Fruit fly (Drosophila melanogaster) whole organism, embryonic: ENCODE results near the gene CG12560.

Experiments
- Aef1 ChIP-seq: fragments of 200-800 bp; sonication (Bioruptor generic); IDR thresholded peaks from 3 replicates; pipeline ENCODE4 v1.3.6; 2022; ENCODE audit warnings: missing biosample characterization, missing genetic modification characterization
- Antp ChIP-seq: fragments of 200-800 bp; sonication (Bioruptor generic); optimal IDR thresholded peaks from 3 replicates; lab custom pipeline; 2016; ENCODE audit warnings: missing biosample characterization, missing genetic modification characterization
- Atf6 ChIP-seq: fragments of 200-800 bp; sonication (Bioruptor generic); IDR thresholded peaks from 2 replicates; pipeline ENCODE4 v1.3.6; 2022; ENCODE audit warnings: missing biosample characterization, missing genetic modification characterization
- BtbVII ChIP-seq: fragments of 200-800 bp; sonication (Bioruptor generic); optimal IDR thresholded peaks from 3 replicates; lab custom pipeline; 2017; ENCODE audit warnings: missing biosample characterization, mild to moderate bottlenecking, missing genetic modification characterization
- CG11504 ChIP-seq: fragments of 200-800 bp; sonication (Bioruptor generic); optimal IDR thresholded peaks from 3 replicates; lab custom pipeline; 2019; ENCODE audit warnings: missing biosample characterization, mild to moderate bottlenecking, missing genetic modification characterization, moderate library complexity
- CG12299 ChIP-seq: fragments of 200-800 bp; sonication (Bioruptor generic); optimal IDR thresholded peaks from 2 replicates; lab custom pipeline; 2018; ENCODE audit warnings: missing biosample characterization, mild to moderate bottlenecking, missing genetic modification characterization
- CG13287 ChIP-seq: fragments of 200-800 bp; sonication (Bioruptor generic); IDR thresholded peaks from 2 replicates; pipeline ENCODE4 v1.3.6; 2022; ENCODE audit warnings: missing biosample characterization, missing genetic modification characterization; ENCODE audit not compliant: partially characterized antibody
- CG14441 ChIP-seq: fragments of 200-800 bp; sonication (Bioruptor generic); IDR thresholded peaks from 2 replicates; pipeline ENCODE4 v1.3.6; 2022; ENCODE audit warnings: missing biosample characterization, missing genetic modification characterization
- CG14710 ChIP-seq: fragments of 200-800 bp; sonication (Bioruptor generic); optimal IDR thresholded peaks from 3 replicates; lab custom pipeline; 2019; ENCODE audit warnings: missing biosample characterization, mild to moderate bottlenecking, missing genetic modification characterization, moderate library complexity
- CG14860 ChIP-seq: fragments of 200-800 bp; sonication (Bioruptor generic); IDR thresholded peaks from 3 replicates; pipeline ENCODE4 v1.3.6; 2022; ENCODE audit warnings: missing biosample characterization, missing genetic modification characterization; ENCODE audit not compliant: partially characterized antibody
- CG34376 ChIP-seq: fragments of 200-800 bp; sonication (Bioruptor generic); optimal IDR thresholded peaks from 2 replicates; lab custom pipeline; 2018; ENCODE audit warnings: missing biosample characterization, mild to moderate bottlenecking, missing genetic modification characterization
- CG4282 ChIP-seq: fragments of 200-800 bp; sonication (Bioruptor generic); optimal IDR thresholded peaks from 2 replicates; lab custom pipeline; 2016; ENCODE audit warnings: missing biosample characterization, missing genetic modification characterization
- CG4328 ChIP-seq: fragments of 200-800 bp; sonication (Bioruptor generic); optimal IDR thresholded peaks from 3 replicates; lab custom pipeline; 2017; ENCODE audit warnings: missing biosample characterization, missing genetic modification reagents, missing genetic modification characterization
- CG8478 ChIP-seq: fragments of >200 bp; optimal IDR thresholded peaks from 2 replicates; lab custom pipeline; 2018
- D19A ChIP-seq: fragments of 200-800 bp; optimal IDR thresholded peaks from 3 replicates; lab custom pipeline; 2019; ENCODE audit warnings: missing biosample characterization, mild to moderate bottlenecking, missing genetic modification characterization, moderate library complexity
- ERR ChIP-seq: fragments of 200-800 bp; sonication (Bioruptor generic); optimal IDR thresholded peaks from 2 replicates; lab custom pipeline; 2016; ENCODE audit warnings: missing biosample characterization, missing genetic modification characterization
- Ets65A ChIP-seq: fragments of 200-800 bp; sonication (Bioruptor generic); peaks from one replicate; lab custom pipeline; 2016; ENCODE audit warnings: missing biosample characterization, missing genetic modification characterization
- Gug ChIP-seq: fragments of 200-800 bp; sonication (Bioruptor generic); IDR thresholded peaks from 4 replicates; pipeline ENCODE4 v1.3.6; 2022; ENCODE audit warnings: missing biosample characterization, missing genetic modification characterization
- Lpt ChIP-seq: fragments of >200 bp; optimal IDR thresholded peaks from 2 replicates; lab custom pipeline; 2018; ENCODE audit warnings: missing biosample characterization, missing genetic modification characterization
- Max ChIP-seq: fragments of 200-800 bp; sonication (Bioruptor generic); optimal IDR thresholded peaks from 2 replicates; lab custom pipeline; 2016; ENCODE audit warnings: missing biosample characterization, mild to moderate bottlenecking, missing genetic modification characterization
- Med ChIP-seq: fragments of 200-800 bp; sonication (Bioruptor generic); peaks from one replicate; lab custom pipeline; 2016; ENCODE audit warnings: missing biosample characterization, missing genetic modification characterization, mild to moderate bottlenecking, inconsistent platforms, moderate library complexity
- NK7.1 ChIP-seq: fragments of 200-800 bp; sonication (Bioruptor generic); optimal IDR thresholded peaks from 3 replicates; lab custom pipeline; 2016; ENCODE audit warnings: missing biosample characterization, missing genetic modification characterization
- Neu2 ChIP-seq: fragments of 200-800 bp; sonication (Bioruptor generic); optimal IDR thresholded peaks from 3 replicates; lab custom pipeline; 2016; ENCODE audit warnings: missing biosample characterization, missing genetic modification characterization, borderline replicate concordance
- Oli ChIP-seq: fragments of 200-800 bp; sonication (Bioruptor generic); optimal IDR thresholded peaks from 2 replicates; lab custom pipeline; 2018; ENCODE audit warnings: missing biosample characterization, mild to moderate bottlenecking, missing genetic modification characterization, moderate library complexity
- Pdp1 ChIP-seq, 2 experiments: fragments of 200-800 bp; sonication (Bioruptor generic); optimal IDR thresholded peaks; 3 replicates each; lab custom pipeline; 2016; ENCODE audit warnings: missing biosample characterization in 2 of 2, missing genetic modification characterization in 2 of 2, mild to moderate bottlenecking in 1 of 2, moderate library complexity in 1 of 2
- Ptx1 ChIP-seq: fragments of 200-800 bp; sonication (Bioruptor generic); IDR thresholded peaks from 2 replicates; pipeline ENCODE4 v1.3.6; 2022; ENCODE audit warnings: missing biosample characterization, missing genetic modification characterization
- Sox102F ChIP-seq: fragments of 200-800 bp; sonication (Bioruptor generic); optimal IDR thresholded peaks from 2 replicates; lab custom pipeline; 2018; ENCODE audit warnings: missing biosample characterization, mild to moderate bottlenecking, missing genetic modification characterization, moderate library complexity
- Tbp ChIP-seq: fragments of >200 bp; optimal IDR thresholded peaks from 2 replicates; lab custom pipeline; 2018; ENCODE audit warnings: missing biosample characterization, missing genetic modification characterization
- Trl ChIP-seq, 3 experiments: fragments of >200 bp in 2 of 3; fragments of 200-800 bp in 1 of 3; sonication (Bioruptor generic) in 1 of 3; optimal IDR thresholded peaks; 2 replicates in 1 of 3; 3 replicates in 2 of 3; lab custom pipeline; 2016 to 2017; ENCODE audit warnings: missing biosample characterization in 1 of 3, missing genetic modification characterization in 1 of 3
- ara ChIP-seq: fragments of 200-800 bp; sonication (Bioruptor generic); IDR thresholded peaks from 2 replicates; pipeline ENCODE4 v1.3.6; 2022; ENCODE audit warnings: missing biosample characterization, missing genetic modification characterization
- en ChIP-seq: fragments of 200-800 bp; sonication (Bioruptor generic); optimal IDR thresholded peaks from 2 replicates; lab custom pipeline; 2016; ENCODE audit warnings: missing biosample characterization, missing genetic modification characterization
- exex ChIP-seq: fragments of 200-800 bp; sonication (Bioruptor generic); optimal IDR thresholded peaks from 4 replicates; lab custom pipeline; 2018; ENCODE audit warnings: missing biosample characterization, mild to moderate bottlenecking, missing genetic modification characterization, moderate library complexity
- ftz-f1 ChIP-seq: fragments of 200-800 bp; sonication (Bioruptor generic); optimal IDR thresholded peaks from 2 replicates; lab custom pipeline; 2016; ENCODE audit warnings: missing biosample characterization, missing genetic modification characterization
- grn ChIP-seq: fragments of 200-800 bp; sonication (Bioruptor generic); optimal IDR thresholded peaks from 3 replicates; lab custom pipeline; 2017; ENCODE audit warnings: missing biosample characterization, missing genetic modification characterization
- hb ChIP-seq: fragments of 200-800 bp; sonication (Bioruptor generic); IDR thresholded peaks from 3 replicates; pipeline ENCODE4 v1.3.6; 2022; ENCODE audit warnings: missing biosample characterization, missing genetic modification characterization; ENCODE audit not compliant: partially characterized antibody
- kay ChIP-seq: fragments of 200-800 bp; sonication (Bioruptor generic); optimal IDR thresholded peaks from 2 replicates; lab custom pipeline; 2016; ENCODE audit warnings: missing biosample characterization, missing genetic modification characterization
- luna ChIP-seq: fragments of 200-800 bp; sonication (Bioruptor generic); optimal IDR thresholded peaks from 2 replicates; lab custom pipeline; 2016; ENCODE audit warnings: missing biosample characterization, missing genetic modification characterization
- maf-S ChIP-seq: fragments of 200-800 bp; sonication (Bioruptor generic); optimal IDR thresholded peaks from 2 replicates; lab custom pipeline; 2016; ENCODE audit warnings: missing biosample characterization, missing genetic modification characterization
- mirr ChIP-seq: fragments of 200-800 bp; sonication (Bioruptor generic); optimal IDR thresholded peaks from 3 replicates; lab custom pipeline; 2018; ENCODE audit warnings: missing biosample characterization, mild to moderate bottlenecking, missing genetic modification characterization
- nom ChIP-seq: fragments of 200-800 bp; sonication (Bioruptor generic); optimal IDR thresholded peaks from 2 replicates; lab custom pipeline; 2017; ENCODE audit warnings: missing biosample characterization, missing genetic modification characterization, mild to moderate bottlenecking, moderate library complexity, missing genetic modification reagents
- otp ChIP-seq: fragments of 200-800 bp; sonication (Bioruptor generic); IDR thresholded peaks from 3 replicates; pipeline ENCODE4, ENCODE4 v1.3.6; 2022; ENCODE audit warnings: missing biosample characterization, missing genetic modification characterization
- pan ChIP-seq, 4 experiments: fragments of >200 bp in 3 of 4; fragments of 200-800 bp in 1 of 4; sonication (Bioruptor generic) in 1 of 4; optimal IDR thresholded peaks in 3 of 4; IDR thresholded peaks in 1 of 4; 2 replicates each; pipeline versions ENCODE4 v1.3.6 to Lab custom; 2017 to 2022; ENCODE audit warnings: missing biosample characterization in 2 of 4, missing genetic modification characterization in 2 of 4, mixed read lengths in 1 of 4
- psq ChIP-seq: fragments of 200-800 bp; sonication (Bioruptor generic); optimal IDR thresholded peaks from 2 replicates; lab custom pipeline; 2017; ENCODE audit warnings: missing biosample characterization, missing genetic modification characterization
- pzg ChIP-seq: fragments of 200-800 bp; sonication (Bioruptor generic); optimal IDR thresholded peaks from 3 replicates; lab custom pipeline; 2018; ENCODE audit warnings: missing biosample characterization, mild to moderate bottlenecking, missing genetic modification characterization, moderate library complexity
- sens ChIP-seq: fragments of 200-800 bp; sonication (Bioruptor generic); peaks from one replicate; lab custom pipeline; 2016; ENCODE audit warnings: missing biosample characterization, missing genetic modification characterization
- sug ChIP-seq: fragments of 200-800 bp; optimal IDR thresholded peaks from 2 replicates; lab custom pipeline; 2019; ENCODE audit warnings: missing biosample characterization, mild to moderate bottlenecking, missing genetic modification characterization, moderate library complexity
- unpg ChIP-seq: fragments of 200-800 bp; sonication (Bioruptor generic); optimal IDR thresholded peaks from 3 replicates; lab custom pipeline; 2018; ENCODE audit warnings: missing biosample characterization, mild to moderate bottlenecking, missing genetic modification characterization, moderate library complexity

Gene CG12560

DNA sequence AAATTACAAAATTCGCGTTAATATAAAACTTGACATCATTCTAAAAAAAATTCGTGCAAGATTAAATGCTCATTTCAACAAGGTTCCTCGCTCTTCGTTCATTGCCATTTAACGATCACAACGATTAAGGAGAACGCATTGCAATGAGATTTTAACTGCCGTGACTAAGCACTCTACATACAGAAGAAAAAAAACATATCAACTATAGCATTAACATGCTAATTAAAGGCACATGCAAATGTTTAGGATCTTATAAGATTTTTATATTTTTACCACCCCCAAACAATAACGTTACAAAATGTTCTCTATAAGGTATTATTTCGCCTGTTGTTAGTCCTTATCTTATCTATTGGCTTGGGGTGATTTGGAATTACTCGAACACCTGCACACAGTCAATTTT, 18.6 kb downstream of the CG12560 start:
- TF ChIP-seq Antp (GFP tag; lab: Kevin White, UChicago): no peak
- TF ChIP-seq sens (GFP tag; lab: Kevin White, UChicago): peak; percentile 56

- TF ChIP-seq mirr (GFP tag; lab: Kevin White, UChicago) (peak; percentile 54), CG34376 (peak; percentile 24), ftz-f1 (GFP tag; lab: Kevin White, UChicago) (no peak), Ets65A (peak; percentile 20), CG4282 (GFP tag; lab: Kevin White, UChicago) (no peak), exex (peak; percentile 81), sug (peak; percentile 39), CG13287 (no peak), grn (GFP tag; lab: Kevin White, UChicago) (peak; percentile 9), Pdp1 (GFP tag; optimal IDR thresholded peaks at IDR 0.05; lab: Kevin White, UChicago) (peak in 1 of 2 experiments; percentile 8), Aef1 (GFP tag; lab: Robert Waterston, UW) (no peak), CG4328 (no peak), Med (GFP tag; lab: Kevin White, UChicago) (peak; percentile 23), NK7.1 (GFP tag; lab: Kevin White, UChicago) (no peak)
Measured at dm6 chr2L:7989868-7990267, 19.4 kb downstream of the CG12560 start.

dm6 chr2L:7986210-7986609, 23.1 kb downstream of the CG12560 start:
- TF ChIP-seq luna (no peak), psq (GFP tag; lab: Kevin White, UChicago) (no peak), BtbVII (no peak), ERR (GFP tag; lab: Kevin White, UChicago) (no peak), pzg (GFP tag; lab: Kevin White, UChicago) (no peak), kay (GFP tag; lab: Kevin White, UChicago) (no peak), Med (GFP tag; lab: Kevin White, UChicago) (peak; percentile 57), maf-S (GFP tag; lab: Kevin White, UChicago) (no peak), Ptx1 (GFP tag; lab: Robert Waterston, UW) (no peak), Lpt (GFP tag; lab: Kevin White, UChicago) (no peak), CG8478 (lab: Kevin White, UChicago) (peak; percentile 73), otp (GFP tag; lab: Robert Waterston, UW) (no peak), Gug (no peak), Atf6 (0 out of 2 replicates have a peak, but pooled peaks have one; percentile 17), Max (GFP tag; lab: Kevin White, UChicago) (no peak), Sox102F (no peak), ara (GFP tag; lab: Robert Waterston, UW) (peak; percentile 16; the same call in 1 of the 2 replicates), CG14860 (GFP tag; lab: Robert Waterston, UW) (0 out of 3 replicates have a peak, but pooled peaks have one; percentile 14)

DNA sequence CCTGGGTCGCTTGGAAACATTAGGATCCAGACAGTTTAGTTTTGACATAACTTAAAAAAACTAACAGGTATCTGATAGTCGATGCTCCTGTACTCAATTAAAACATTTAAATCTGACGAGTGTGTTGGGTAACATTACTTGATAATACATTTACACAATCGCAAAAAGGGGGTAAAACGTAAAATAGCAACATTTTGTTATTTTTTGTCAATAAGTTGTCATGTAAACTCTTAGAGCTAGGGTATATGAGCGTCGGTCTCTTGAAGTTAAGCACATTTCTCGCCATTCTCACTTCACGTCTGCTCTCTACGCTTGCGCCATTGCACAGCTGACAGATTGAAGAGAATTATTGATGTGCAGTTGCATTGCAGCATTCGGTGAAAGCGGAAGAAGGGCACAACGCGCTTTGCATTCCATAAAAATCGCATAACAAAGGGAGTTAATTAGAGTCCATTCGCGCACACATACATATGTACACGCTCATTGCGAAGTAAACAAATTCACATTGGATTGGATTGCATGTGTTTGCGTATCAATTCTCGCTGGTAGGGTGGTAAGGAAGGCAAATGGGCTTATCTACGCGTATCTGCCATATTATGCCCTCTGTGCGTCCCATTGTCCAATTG, 24.3 kb downstream of the CG12560 start:
- peak; percentile 21 for TF ChIP-seq unpg
- TF ChIP-seq en: peak; percentile 9
- TF ChIP-seq Oli (tag; lab: Kevin White, UChicago): peak; percentile 11
- TF ChIP-seq nom (GFP tag; lab: Kevin White, UChicago): peak; percentile 10
- TF ChIP-seq CG11504 (tag; lab: Kevin White, UChicago): peak; percentile 42
- peak; percentile 27 to 38 for TF ChIP-seq Trl (optimal IDR thresholded peaks at IDR 0.05; lab: Kevin White, UChicago)
- TF ChIP-seq Trl (GFP tag; optimal IDR thresholded peaks at IDR 0.05; lab: Kevin White, UChicago): peak; percentile 7
- TF ChIP-seq Tbp (GFP tag; lab: Kevin White, UChicago): no peak
- TF ChIP-seq Med (GFP tag; lab: Kevin White, UChicago): peak; percentile 71
- peak; percentile 7 for TF ChIP-seq CG14710 (tag; lab: Kevin White, UChicago)
- peak; percentile 97 for TF ChIP-seq D19A
- peak; percentile 74 for TF ChIP-seq hb (GFP tag; lab: Robert Waterston, UW)
- no peak for TF ChIP-seq CG12299 (tag; lab: Kevin White, UChicago)
- TF ChIP-seq Neu2: peak; percentile 41
- TF ChIP-seq CG14441 (GFP tag; lab: Robert Waterston, UW): 0 out of 2 replicates have a peak, but pooled peaks have one; percentile 8
- TF ChIP-seq pan (optimal IDR thresholded peaks at IDR 0.05; lab: Kevin White, UChicago): no peak
- peak in 1 of 2 experiments; percentile 20 for TF ChIP-seq pan (GFP tag; optimal IDR thresholded peaks at IDR 0.05 in 1 of 2, IDR thresholded peaks at IDR 0.05 in 1 of 2)
